Worm (Caenorhabditis elegans): Measurements from ENCODE around the gene znf-706.

Gene znf-706

DNA sequence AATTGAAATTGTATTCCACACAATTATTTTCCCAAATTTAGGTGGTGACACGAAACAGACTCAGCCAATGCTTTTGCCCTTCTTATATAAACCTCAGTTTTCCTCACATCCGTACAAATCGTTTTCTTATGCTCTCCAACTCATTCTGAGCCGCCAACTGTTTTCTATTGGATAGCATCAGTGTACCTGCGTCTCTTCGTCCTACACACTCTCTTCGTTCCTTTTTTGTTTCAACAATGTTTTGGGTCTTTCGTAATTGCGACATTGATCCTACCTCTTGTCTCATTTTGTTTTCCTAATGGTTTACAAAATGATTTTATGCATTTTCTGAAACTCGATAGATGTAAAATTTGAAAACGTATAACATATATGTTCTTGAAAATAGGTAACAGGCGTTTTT, 16.7 kb downstream of the znf-706 start:
- TF ChIP-seq drap-1 (GFP tag; optimal IDR thresholded peaks at IDR 0.05) = no peak
- TF ChIP-seq hlh-1 (tag; optimal IDR thresholded peaks at IDR 0.05) = peak; percentile 79
- TF ChIP-seq M03D4.4 (tag; optimal IDR thresholded peaks at IDR 0.05) = no peak
- no peak for TF ChIP-seq lsy-2 (tag; optimal IDR thresholded peaks at IDR 0.05)
- TF ChIP-seq ces-1 (GFP tag; optimal IDR thresholded peaks at IDR 0.05) = no peak

DNA sequence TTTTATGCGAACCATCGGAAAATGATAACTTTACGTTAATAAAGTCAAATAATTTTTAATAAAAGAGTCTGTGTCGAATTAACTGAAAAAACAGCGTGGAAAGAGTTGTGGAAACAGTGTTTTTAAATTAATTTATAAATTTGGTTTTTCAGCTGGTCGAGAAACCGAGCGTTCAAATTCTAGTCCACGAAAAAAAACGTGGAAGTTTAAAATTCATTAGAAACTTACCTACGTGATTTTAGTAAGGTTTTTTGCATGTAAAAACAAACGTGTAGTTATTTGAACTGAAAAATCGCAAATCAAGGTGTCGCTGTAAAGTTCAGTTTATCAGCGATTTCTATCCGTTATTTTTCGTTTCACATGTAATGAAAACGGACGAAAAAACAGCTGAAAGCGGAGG, 17.6 kb downstream of the znf-706 start, which contains the start of gene mans-4:
mans-4 (minus strand) TSS at position 101 of the 400 bp plus-strand sequence.
- TF ChIP-seq unc-120 (tag; optimal IDR thresholded peaks at IDR 0.05; ENCODE audit: poor library complexity, severe bottlenecking) = no peak
- TF ChIP-seq hlh-1 (tag; optimal IDR thresholded peaks at IDR 0.05) = no peak
- TF ChIP-seq ham-2 (GFP tag; optimal IDR thresholded peaks at IDR 0.05) = no peak
- TF ChIP-seq tbx-8 (GFP tag; optimal IDR thresholded peaks at IDR 0.05) = no peak

DNA sequence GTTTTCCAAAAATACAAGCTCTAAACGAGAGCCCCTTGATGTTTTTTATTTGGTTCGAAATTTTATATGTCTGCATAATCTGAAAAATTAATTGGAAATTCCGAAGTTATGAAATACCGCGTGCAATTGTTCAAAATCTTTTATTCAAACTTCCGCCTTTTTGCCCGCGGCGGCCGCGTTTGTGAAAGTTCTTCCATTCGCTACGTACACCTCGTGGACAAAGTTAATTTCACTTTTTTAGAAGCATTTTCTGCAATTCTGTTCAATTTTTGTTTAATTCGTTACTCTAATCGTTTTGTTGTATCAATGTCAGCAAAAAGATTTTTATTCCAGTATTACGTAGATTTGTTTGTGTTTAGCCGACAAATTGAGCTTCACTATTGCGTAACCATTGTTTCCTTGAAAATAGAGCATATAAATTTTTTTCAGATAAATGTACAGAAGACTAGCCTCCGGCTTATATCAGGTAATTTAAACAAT, 21.7 kb downstream of the znf-706 start, which contains the start of gene mppb-1:
mppb-1 (plus strand) TSS at position 430 of the 480 bp plus-strand sequence.
- TF ChIP-seq mls-2 (tag; optimal IDR thresholded peaks at IDR 0.05) = no peak
- no peak for TF ChIP-seq lin-13 (tag; optimal IDR thresholded peaks at IDR 0.05)
- TF ChIP-seq unc-39 (tag; optimal IDR thresholded peaks at IDR 0.05) = no peak
- TF ChIP-seq ceh-43 (GFP tag; optimal IDR thresholded peaks at IDR 0.05) = no peak
- TF ChIP-seq zip-8 (tag; optimal IDR thresholded peaks at IDR 0.05) = peak; percentile 79
- TF ChIP-seq snpc-4 (tag; optimal IDR thresholded peaks at IDR 0.05) = no peak
- peak; percentile 13 for TF ChIP-seq unc-120 (tag; optimal IDR thresholded peaks at IDR 0.05; ENCODE audit: poor library complexity, severe bottlenecking)
- TF ChIP-seq nhr-12 (tag; optimal IDR thresholded peaks at IDR 0.05) = no peak
- no peak for TF ChIP-seq nhr-76 (tag; optimal IDR thresholded peaks at IDR 0.05)
- no peak for TF ChIP-seq ztf-11 (tag; optimal IDR thresholded peaks at IDR 0.05)
- no peak for TF ChIP-seq tbx-8 (GFP tag; optimal IDR thresholded peaks at IDR 0.05)
- no peak for TF ChIP-seq flh-1 (GFP tag; optimal IDR thresholded peaks at IDR 0.05)
- TF ChIP-seq lin-32 (GFP tag; optimal IDR thresholded peaks at IDR 0.05) = no peak
- no peak for TF ChIP-seq elt-1 (tag; optimal IDR thresholded peaks at IDR 0.05; ENCODE audit: borderline replicate concordance, insufficient read depth)
- peak; percentile 10 for TF ChIP-seq drap-1 (GFP tag; optimal IDR thresholded peaks at IDR 0.05)
- TF ChIP-seq ces-1 (GFP tag; optimal IDR thresholded peaks at IDR 0.05) = no peak
- no peak for TF ChIP-seq cnd-1 (tag; optimal IDR thresholded peaks at IDR 0.05)
- TF ChIP-seq ceh-83 (GFP tag; optimal IDR thresholded peaks at IDR 0.05) = no peak
- TF ChIP-seq lsy-2 (tag; optimal IDR thresholded peaks at IDR 0.05) = peak; percentile 54
- TF ChIP-seq unc-62 (GFP tag; optimal IDR thresholded peaks at IDR 0.05) = no peak
- TF ChIP-seq ham-2 (GFP tag; optimal IDR thresholded peaks at IDR 0.05) = no peak
- no peak for TF ChIP-seq ceh-39 (tag; optimal IDR thresholded peaks at IDR 0.05)
- TF ChIP-seq blmp-1 (tag; optimal IDR thresholded peaks at IDR 0.05) = peak; percentile 80
- peak; percentile 44 for TF ChIP-seq mep-1 (tag; optimal IDR thresholded peaks at IDR 0.05)
- TF ChIP-seq pha-4 (tag; optimal IDR thresholded peaks at IDR 0.05) = no peak
- no peak for TF ChIP-seq bed-3 (GFP tag; optimal IDR thresholded peaks at IDR 0.05)
- TF ChIP-seq nhr-2 (tag; optimal IDR thresholded peaks at IDR 0.05) = no peak
- peak; percentile 30 for TF ChIP-seq sptf-1 (tag; optimal IDR thresholded peaks at IDR 0.05)
- TF ChIP-seq nhr-28 (tag; optimal IDR thresholded peaks at IDR 0.05) = no peak
- no peak for TF ChIP-seq hlh-1 (tag; optimal IDR thresholded peaks at IDR 0.05)
- TF ChIP-seq elt-3 (tag; optimal IDR thresholded peaks at IDR 0.05) = no peak
- TF ChIP-seq nhr-237 (tag; optimal IDR thresholded peaks at IDR 0.05) = peak; percentile 36
- no peak for TF ChIP-seq mab-5 (tag; optimal IDR thresholded peaks at IDR 0.05)
- no peak for TF ChIP-seq sem-2 (GFP tag; optimal IDR thresholded peaks at IDR 0.05)
- no peak for TF ChIP-seq M03D4.4 (tag; optimal IDR thresholded peaks at IDR 0.05)

DNA sequence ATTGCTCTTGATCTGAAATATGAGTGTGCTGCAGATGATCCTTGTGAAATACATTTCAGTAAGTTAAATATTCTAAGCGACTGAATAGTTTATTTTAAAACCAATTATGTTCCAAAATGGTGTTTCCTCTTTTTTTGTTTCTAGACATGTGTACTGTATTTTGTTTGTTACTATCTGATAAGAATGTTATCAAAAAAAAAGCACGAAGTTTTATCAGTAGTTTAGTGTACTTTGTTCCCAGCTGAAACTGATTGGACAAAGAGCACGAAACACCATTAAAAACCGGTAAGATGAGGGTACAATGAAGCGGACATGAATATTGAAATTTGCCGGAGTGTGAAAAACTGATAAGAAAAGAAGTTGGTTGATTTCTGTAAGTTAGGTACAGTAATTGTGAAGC, 25.8 kb downstream of the znf-706 start:
- TF ChIP-seq ham-2 (GFP tag; optimal IDR thresholded peaks at IDR 0.05) = no peak
- TF ChIP-seq bed-3 (GFP tag; optimal IDR thresholded peaks at IDR 0.05) = no peak
- TF ChIP-seq drap-1 (GFP tag; optimal IDR thresholded peaks at IDR 0.05) = no peak
- TF ChIP-seq elt-3 (tag; optimal IDR thresholded peaks at IDR 0.05) = no peak
- no peak for TF ChIP-seq unc-39 (tag; optimal IDR thresholded peaks at IDR 0.05)
- TF ChIP-seq pha-4 (tag; optimal IDR thresholded peaks at IDR 0.05) = no peak
- no peak for TF ChIP-seq mab-5 (tag; optimal IDR thresholded peaks at IDR 0.05)
- TF ChIP-seq lin-13 (tag; optimal IDR thresholded peaks at IDR 0.05) = no peak
- TF ChIP-seq hlh-1 (tag; optimal IDR thresholded peaks at IDR 0.05) = no peak
- no peak for TF ChIP-seq nhr-237 (tag; optimal IDR thresholded peaks at IDR 0.05)
- no peak for TF ChIP-seq ztf-11 (tag; optimal IDR thresholded peaks at IDR 0.05)
- TF ChIP-seq nhr-2 (tag; optimal IDR thresholded peaks at IDR 0.05) = no peak
- no peak for TF ChIP-seq tbx-8 (GFP tag; optimal IDR thresholded peaks at IDR 0.05)
- TF ChIP-seq zip-8 (tag; optimal IDR thresholded peaks at IDR 0.05) = no peak
- no peak for TF ChIP-seq unc-120 (tag; optimal IDR thresholded peaks at IDR 0.05; ENCODE audit: poor library complexity, severe bottlenecking)
- no peak for TF ChIP-seq blmp-1 (tag; optimal IDR thresholded peaks at IDR 0.05)
- no peak for TF ChIP-seq ceh-43 (GFP tag; optimal IDR thresholded peaks at IDR 0.05)
- TF ChIP-seq ces-1 (GFP tag; optimal IDR thresholded peaks at IDR 0.05) = no peak
- TF ChIP-seq sptf-1 (tag; optimal IDR thresholded peaks at IDR 0.05) = no peak
